Fruit fly (Drosophila melanogaster): ENCODE results near the gene CG5111.
A peak's percentile ranks its signal among the peaks of the same experiment; 100 is the strongest.

Gene CG5111

dm6 chr3R:25531905-25532387 lies 25.9 kb downstream of the CG5111 start (continued):
- TF ChIP-seq CG4617 (GFP tag; optimal IDR thresholded peaks at IDR 0.05; ENCODE audit: borderline replicate concordance) (no peak), ase (GFP tag; IDR thresholded peaks at IDR 0.05) (peak; percentile 46; the same call in 1 of the 3 replicates), CG11696 (GFP tag; IDR thresholded peaks at IDR 0.05) (peak; percentile 45; the same call in 1 of the 2 replicates), ind (GFP tag; optimal IDR thresholded peaks at IDR 0.05) (peak; percentile 50), Dad (GFP tag; optimal IDR thresholded peaks at IDR 0.05) (no peak), ara (GFP tag; IDR thresholded peaks at IDR 0.05) (no peak), CG12071 (GFP tag; optimal IDR thresholded peaks at IDR 0.05) (no peak), CG4854 (GFP tag; optimal IDR thresholded peaks at IDR 0.05) (peak; percentile 11), Hey (tag; optimal IDR thresholded peaks at IDR 0.05) (no peak), cwo (GFP tag; optimal IDR thresholded peaks at IDR 0.05) (peak; percentile 15), ken (GFP tag; IDR thresholded peaks at IDR 0.05) (peak; percentile 57; the same call in 1 of the 3 replicates), zfh1 (GFP tag; IDR thresholded peaks at IDR 0.05) (peak; percentile 63; the same call in 2 of the 3 replicates), bbx (GFP tag; IDR thresholded peaks at IDR 0.05; ENCODE audit: partially characterized antibody) (no peak), corto (GFP tag; optimal IDR thresholded peaks at IDR 0.05) (peak; percentile 20), CG18599 (GFP tag; optimal IDR thresholded peaks at IDR 0.05) (peak; percentile 46), CG14441 (GFP tag; IDR thresholded peaks at IDR 0.05) (peak; percentile 62), BEAF-32 (GFP tag; optimal IDR thresholded peaks at IDR 0.05) (no peak), Spps (tag; optimal IDR thresholded peaks at IDR 0.05) (no peak), sob (GFP tag; IDR thresholded peaks at IDR 0.05) (0 out of 2 replicates have a peak, but pooled peaks have one; percentile 37), zfh2 (GFP tag; optimal IDR thresholded peaks at IDR 0.05) (peak; percentile 4), CG11695 (GFP tag; IDR thresholded peaks at IDR 0.05) (0 out of 3 replicates have a peak, but pooled peaks have one; percentile 32), Deaf1 (tag; optimal IDR thresholded peaks at IDR 0.05) (no peak), lab (GFP tag; optimal IDR thresholded peaks at IDR 0.05) (peak; percentile 71), CG4328 (GFP tag; optimal IDR thresholded peaks at IDR 0.05) (no peak), CG31365 (tag; optimal IDR thresholded peaks at IDR 0.05) (no peak), Tbp (GFP tag; optimal IDR thresholded peaks at IDR 0.05) (no peak), CG15011 (GFP tag; optimal IDR thresholded peaks at IDR 0.05) (peak; percentile 1), lov (optimal IDR thresholded peaks at IDR 0.05) (no peak), lov (GFP tag; IDR thresholded peaks at IDR 0.05) (peak; percentile 38; the same call in 1 of the 3 replicates), Fer3 (tag; optimal IDR thresholded peaks at IDR 0.05) (peak; percentile 9), Xrp1 (GFP tag; IDR thresholded peaks at IDR 0.05) (peak; percentile 48; the same call in 1 of the 2 replicates), CTCF (GFP tag; optimal IDR thresholded peaks at IDR 0.05) (no peak), CG1603 (tag; optimal IDR thresholded peaks at IDR 0.05) (peak; percentile 4), D19A (tag; optimal IDR thresholded peaks at IDR 0.05) (no peak), Max (GFP tag; optimal IDR thresholded peaks at IDR 0.05) (no peak), Trl (optimal IDR thresholded peaks at IDR 0.05) (no peak), Trl (GFP tag; optimal IDR thresholded peaks at IDR 0.05) (peak; percentile 22), Atf6 (GFP tag; IDR thresholded peaks at IDR 0.05) (no peak), stc (GFP tag; IDR thresholded peaks at IDR 0.05) (0 out of 2 replicates have a peak, but pooled peaks have one; percentile 26), CG7987 (GFP tag; optimal IDR thresholded peaks at IDR 0.05) (no peak), otp (GFP tag; IDR thresholded peaks at IDR 0.05) (0 out of 3 replicates have a peak, but pooled peaks have one; percentile 40), hb (GFP tag; IDR thresholded peaks at IDR 0.05; ENCODE audit: partially characterized antibody) (0 out of 3 replicates have a peak, but pooled peaks have one; percentile 50), unpg (GFP tag; optimal IDR thresholded peaks at IDR 0.05) (peak; percentile 43), Oli (tag; optimal IDR thresholded peaks at IDR 0.05) (peak; percentile 25), grn (GFP tag; optimal IDR thresholded peaks at IDR 0.05) (peak; percentile 35), gro (GFP tag; optimal IDR thresholded peaks at IDR 0.05) (no peak), Hr39 (optimal IDR thresholded peaks at IDR 0.05) (no peak), disco-r (GFP tag; optimal IDR thresholded peaks at IDR 0.05) (no peak), phol (tag; optimal IDR thresholded peaks at IDR 0.05) (peak; percentile 26), PHDP (tag; optimal IDR thresholded peaks at IDR 0.05) (peak; percentile 0), Hmr (GFP tag; optimal IDR thresholded peaks at IDR 0.05) (peak; percentile 21)

Measured in whole organism, embryonic.